Worm (Caenorhabditis elegans) whole organism, young adult: ENCODE results near the gene F54F7.2.

Experiments
- C17E4.6 ChIP-seq: fragments of 200-800 bp; sonication (Bioruptor generic); IDR thresholded peaks from 2 replicates; pipeline ENCODE4 v1.3.6; 2022; ENCODE audit warnings: missing genetic modification reagents, missing genetic modification characterization, missing compliant biosample characterization
- F52B5.7 ChIP-seq: sonication (generic microtip); optimal IDR thresholded peaks from 2 replicates; lab custom pipeline; 2016; ENCODE audit warnings: mild to moderate bottlenecking, missing genetic modification characterization, missing compliant biosample characterization
- F55B11.4 ChIP-seq: sonication (generic microtip); optimal IDR thresholded peaks from 2 replicates; lab custom pipeline; 2016; ENCODE audit warnings: missing compliant biosample characterization, missing genetic modification characterization, borderline replicate concordance; ENCODE audit not compliant: insufficient read depth
- K12H6.12 ChIP-seq: fragments of 200-800 bp; sonication (Bioruptor generic); optimal IDR thresholded peaks from 2 replicates; lab custom pipeline; 2018; ENCODE audit warnings: mild to moderate bottlenecking, missing genetic modification characterization, missing compliant biosample characterization
- T07F8.4 ChIP-seq: sonication (generic microtip); optimal IDR thresholded peaks from 2 replicates; lab custom pipeline; 2016; ENCODE audit warnings: mild to moderate bottlenecking, missing genetic modification characterization, moderate library complexity, missing compliant biosample characterization
- T26A5.8 ChIP-seq: sonication (generic microtip); optimal IDR thresholded peaks from 2 replicates; lab custom pipeline; 2016; ENCODE audit warnings: missing genetic modification characterization, missing compliant biosample characterization
- Y53G8AR.9 ChIP-seq: fragments of 200-800 bp; sonication (Bioruptor generic); conservative IDR thresholded peaks from 2 replicates; pipeline ENCODE4 v1.3.6; 2022; ENCODE audit warnings: missing genetic modification reagents, missing genetic modification characterization, missing compliant biosample characterization
- Y67H2A.10 ChIP-seq: fragments of 200-800 bp; sonication (Bioruptor generic); conservative IDR thresholded peaks from 2 replicates; pipeline ENCODE4 v1.3.6; 2022; ENCODE audit warnings: missing genetic modification reagents, missing genetic modification characterization, missing compliant biosample characterization
- Y79H2A.3 ChIP-seq: fragments of 200-800 bp; sonication (Bioruptor generic); conservative IDR thresholded peaks from 2 replicates; pipeline ENCODE4 v1.3.6; 2022; ENCODE audit warnings: missing genetic modification reagents, missing genetic modification characterization, missing compliant biosample characterization
- Y95B8A.8 ChIP-seq: fragments of 200-800 bp; sonication (Bioruptor generic); IDR thresholded peaks from 2 replicates; pipeline ENCODE4 v1.3.6; 2022; ENCODE audit warnings: missing genetic modification reagents, missing genetic modification characterization, missing compliant biosample characterization
- ZK185.1 ChIP-seq: sonication (generic microtip); optimal IDR thresholded peaks from 2 replicates; lab custom pipeline; 2016; ENCODE audit warnings: mild to moderate bottlenecking, missing genetic modification characterization, missing compliant biosample characterization; ENCODE audit not compliant: poor library complexity, severe bottlenecking
- atf-7 ChIP-seq: sonication (generic microtip); optimal IDR thresholded peaks from 2 replicates; lab custom pipeline; 2017; ENCODE audit warnings: mild to moderate bottlenecking, missing genetic modification characterization, missing compliant biosample characterization
- attf-3 ChIP-seq: fragments of 200-800 bp; sonication (Bioruptor generic); conservative IDR thresholded peaks from 2 replicates; pipeline ENCODE4 v1.3.6; 2022; ENCODE audit warnings: missing genetic modification reagents, missing genetic modification characterization, missing compliant biosample characterization
- attf-5 ChIP-seq: fragments of 200-800 bp; sonication (Bioruptor generic); optimal IDR thresholded peaks from 2 replicates; lab custom pipeline; 2018; ENCODE audit warnings: mild to moderate bottlenecking, missing genetic modification characterization, missing compliant biosample characterization
- ceh-27 ChIP-seq: fragments of 200-800 bp; sonication (Bioruptor generic); optimal IDR thresholded peaks from 2 replicates; lab custom pipeline; 2018; ENCODE audit warnings: mild to moderate bottlenecking, missing genetic modification characterization, moderate library complexity, missing compliant biosample characterization
- dpff-1 ChIP-seq: sonication (generic microtip); optimal IDR thresholded peaks from 2 replicates; lab custom pipeline; 2017; ENCODE audit warnings: mild to moderate bottlenecking, missing genetic modification characterization, missing compliant biosample characterization
- egl-44 ChIP-seq: fragments of 200-800 bp; sonication (Bioruptor generic); IDR thresholded peaks from 2 replicates; pipeline ENCODE4 v1.3.6; 2022; ENCODE audit warnings: missing genetic modification reagents, missing genetic modification characterization, missing compliant biosample characterization
- ekl-4 ChIP-seq: fragments of 200-800 bp; sonication (Bioruptor generic); IDR thresholded peaks from 2 replicates; pipeline ENCODE4 v1.3.6; 2022; ENCODE audit warnings: missing genetic modification reagents, missing genetic modification characterization, missing compliant biosample characterization
- gei-17 ChIP-seq: fragments of 200-800 bp; sonication (Bioruptor generic); optimal IDR thresholded peaks from 2 replicates; lab custom pipeline; 2018; ENCODE audit warnings: mild to moderate bottlenecking, missing genetic modification characterization, missing compliant biosample characterization
- him-1 ChIP-seq: sonication (generic microtip); optimal IDR thresholded peaks from 2 replicates; lab custom pipeline; 2016; ENCODE audit warnings: missing genotype, missing genetic modification reagents, missing genetic modification characterization, missing compliant biosample characterization
- hlh-12 ChIP-seq: sonication (generic microtip); optimal IDR thresholded peaks from 2 replicates; lab custom pipeline; 2016; ENCODE audit warnings: missing genetic modification characterization, missing compliant biosample characterization
- hmg-1.2 ChIP-seq: fragments of 200-800 bp; sonication (Bioruptor generic); IDR thresholded peaks from 2 replicates; pipeline ENCODE4 v1.3.6; 2022; ENCODE audit warnings: missing genetic modification reagents, missing genetic modification characterization, missing compliant biosample characterization
- let-526 ChIP-seq: fragments of 200-800 bp; sonication (Bioruptor generic); IDR thresholded peaks from 2 replicates; pipeline ENCODE4 v1.3.6; 2022; ENCODE audit warnings: missing genetic modification reagents, missing genetic modification characterization, missing compliant biosample characterization
- let-607 ChIP-seq, 2 experiments: fragments of 200-800 bp in 1 of 2; sonication (Bioruptor generic) in 1 of 2; sonication (generic microtip) in 1 of 2; optimal IDR thresholded peaks; 2 replicates each; lab custom pipeline; 2016 to 2018; ENCODE audit warnings: mild to moderate bottlenecking in 2 of 2, missing compliant biosample characterization in 2 of 2, missing genetic modification characterization in 2 of 2, moderate library complexity in 2 of 2, missing genotype in 1 of 2
- lin-26 ChIP-seq: fragments of 200-800 bp; sonication (Bioruptor generic); IDR thresholded peaks from 2 replicates; pipeline ENCODE4 v1.3.6; 2022; ENCODE audit warnings: missing genetic modification reagents, missing genetic modification characterization, missing compliant biosample characterization
- lin-40 ChIP-seq: sonication (generic microtip); optimal IDR thresholded peaks from 2 replicates; lab custom pipeline; 2016; ENCODE audit warnings: missing genetic modification characterization, mild to moderate bottlenecking, missing compliant biosample characterization, missing genotype, missing genetic modification reagents
- lin-54 ChIP-seq: fragments of 200-800 bp; sonication (Bioruptor generic); optimal IDR thresholded peaks from 2 replicates; lab custom pipeline; 2018; ENCODE audit warnings: mild to moderate bottlenecking, missing genetic modification characterization, missing compliant biosample characterization
- madf-10 ChIP-seq: sonication (generic microtip); optimal IDR thresholded peaks from 2 replicates; lab custom pipeline; 2016; ENCODE audit warnings: mild to moderate bottlenecking, missing genetic modification characterization, missing compliant biosample characterization
- mxl-1 ChIP-seq: sonication (generic microtip); optimal IDR thresholded peaks from 2 replicates; lab custom pipeline; 2016; ENCODE audit warnings: missing genetic modification characterization, missing compliant biosample characterization
- nhr-80 ChIP-seq: sonication (generic microtip); optimal IDR thresholded peaks from 2 replicates; lab custom pipeline; 2016; ENCODE audit warnings: missing genetic modification characterization, missing compliant biosample characterization
- pha-4 ChIP-seq: fragments of 150-350 bp; sonication (generic microtip); optimal IDR thresholded peaks from 2 replicates; lab custom pipeline; 2014; ENCODE audit warnings: missing biosample characterization, missing genetic modification reagents, missing genetic modification characterization
- sdz-38 ChIP-seq: sonication (generic microtip); optimal IDR thresholded peaks from 2 replicates; lab custom pipeline; 2016; ENCODE audit warnings: missing genotype, missing genetic modification characterization, missing compliant biosample characterization
- snpc-1.1 ChIP-seq: sonication (generic microtip); optimal IDR thresholded peaks from 2 replicates; lab custom pipeline; 2017; ENCODE audit warnings: missing genetic modification characterization, mild to moderate bottlenecking, missing compliant biosample characterization, antibody characterized with exemption, moderate library complexity, missing genotype, missing genetic modification reagents; ENCODE audit not compliant: insufficient read depth
- snpc-3.4 ChIP-seq: sonication (generic microtip); optimal IDR thresholded peaks from 2 replicates; lab custom pipeline; 2017; ENCODE audit warnings: missing genetic modification characterization, mild to moderate bottlenecking, missing compliant biosample characterization, antibody characterized with exemption, moderate library complexity, missing genotype, missing genetic modification reagents
- snpc-4 ChIP-seq, 5 experiments: fragments of 150-350 bp in 1 of 5; sonication (generic microtip) in 4 of 5; optimal IDR thresholded peaks; 2 replicates each; lab custom pipeline; 2014 to 2018; ENCODE audit warnings: missing genetic modification characterization in 5 of 5, missing biosample characterization in 3 of 5, antibody characterized with exemption in 2 of 5, mild to moderate bottlenecking in 2 of 5, missing compliant biosample characterization in 2 of 5, missing genotype in 2 of 5, moderate library complexity in 2 of 5, missing genetic modification reagents in 1 of 5
- tbx-9 ChIP-seq: sonication (generic microtip); optimal IDR thresholded peaks from 2 replicates; lab custom pipeline; 2016; ENCODE audit warnings: borderline replicate concordance, missing genetic modification characterization, inconsistent platforms, missing compliant biosample characterization
- tlf-1 ChIP-seq: fragments of 200-800 bp; sonication (Bioruptor generic); optimal IDR thresholded peaks from 2 replicates; lab custom pipeline; 2018; ENCODE audit warnings: mild to moderate bottlenecking, missing genetic modification characterization, missing compliant biosample characterization
- ztf-18 ChIP-seq: sonication (generic microtip); optimal IDR thresholded peaks from 2 replicates; lab custom pipeline; 2016; ENCODE audit warnings: missing genotype, mild to moderate bottlenecking, missing genetic modification characterization, missing compliant biosample characterization
- ztf-25 ChIP-seq: fragments of 200-800 bp; sonication (Bioruptor generic); IDR thresholded peaks from 2 replicates; pipeline ENCODE4 v1.3.6; 2022; ENCODE audit warnings: missing genetic modification reagents, missing genetic modification characterization, missing compliant biosample characterization

The F54F7.2 gene

DNA sequence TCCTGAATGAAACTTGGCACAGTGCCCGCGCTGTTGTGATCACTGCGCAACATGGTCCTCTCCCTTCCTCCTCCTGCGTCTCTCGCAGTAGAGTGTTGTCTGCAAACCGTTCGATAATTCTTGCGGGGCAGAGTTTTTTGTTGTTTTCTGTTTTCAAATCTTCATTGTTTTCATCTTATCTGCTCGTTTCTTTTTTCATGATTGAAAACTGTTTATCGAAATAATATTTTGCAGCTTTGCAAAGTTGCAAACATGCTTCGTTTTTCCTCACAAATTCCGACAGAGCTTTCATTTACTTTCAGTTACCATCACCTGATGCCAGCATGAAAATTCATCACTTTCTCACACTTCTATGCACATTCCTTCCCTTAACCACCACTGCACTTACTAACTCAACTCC, 13.7 kb downstream of the F54F7.2 start, which contains the start of gene mes-1:
TSS of gene mes-1 (plus strand) at position 301 of the 400 bp plus-strand sequence.
- no peak for TF ChIP-seq tlf-1 (GFP tag; lab: Kevin White, UChicago)
- no peak for TF ChIP-seq ceh-27
- no peak for TF ChIP-seq T07F8.4
- TF ChIP-seq T26A5.8 (tag; lab: Kevin White, UChicago): no peak
- no peak for TF ChIP-seq Y79H2A.3 (GFP tag; lab: Robert Waterston, UW)
- TF ChIP-seq Y53G8AR.9: no peak
- TF ChIP-seq him-1 (tag; lab: Kevin White, UChicago): no peak
- TF ChIP-seq madf-10 (tag; lab: Kevin White, UChicago): no peak
- TF ChIP-seq ZK185.1 (tag; lab: Kevin White, UChicago): no peak
- no peak for TF ChIP-seq atf-7 (tag; lab: Kevin White, UChicago)
- TF ChIP-seq sdz-38 (tag; lab: Kevin White, UChicago): no peak
- TF ChIP-seq lin-40: no peak
- no peak for TF ChIP-seq lin-26 (GFP tag; lab: Robert Waterston, UW)
- no peak for TF ChIP-seq F55B11.4
- no peak for TF ChIP-seq snpc-4 (GFP tag; optimal IDR thresholded peaks at IDR 0.05; lab: Kevin White, UChicago)
- TF ChIP-seq snpc-4 (tag; optimal IDR thresholded peaks at IDR 0.05; lab: Kevin White, UChicago): no peak
- no peak for TF ChIP-seq Y67H2A.10
- TF ChIP-seq hlh-12 (tag; lab: Kevin White, UChicago): no peak
- TF ChIP-seq ztf-18: no peak
- no peak for TF ChIP-seq lin-54 (GFP tag; lab: Kevin White, UChicago)
- no peak for TF ChIP-seq attf-3 (GFP tag; lab: Robert Waterston, UW)

DNA sequence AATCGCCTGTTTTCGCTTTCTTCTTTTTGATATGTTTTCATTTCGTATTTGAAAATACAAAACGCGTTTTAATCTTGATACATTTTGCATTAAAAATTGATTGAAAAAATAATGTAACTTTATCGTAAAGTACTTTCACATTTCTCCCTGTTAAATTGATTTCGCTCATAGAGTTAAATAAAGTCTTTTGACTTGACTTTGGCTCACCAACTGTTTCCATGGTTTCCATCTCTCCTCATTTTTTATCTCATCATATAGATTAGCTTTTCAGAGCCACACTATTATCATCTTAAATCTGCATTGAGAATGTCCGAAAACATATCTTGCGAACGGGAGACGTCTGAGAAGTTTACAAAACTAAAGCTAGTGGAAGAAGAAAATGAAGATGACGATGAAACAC, 19.8 kb downstream of the F54F7.2 start, which contains the start of gene F54F7.10:
TSS of gene F54F7.10 (plus strand) at position 301 of the 400 bp plus-strand sequence.
- TF ChIP-seq C17E4.6 (GFP tag; lab: Robert Waterston, UW) (no peak), K12H6.12 (tag; lab: Kevin White, UChicago) (no peak), mxl-1 (no peak), snpc-3.4 (tag; lab: Kevin White, UChicago) (no peak), snpc-1.1 (no peak), atf-7 (tag; lab: Kevin White, UChicago) (no peak), let-526 (GFP tag; lab: Robert Waterston, UW) (no peak), ztf-25 (GFP tag; lab: Robert Waterston, UW) (no peak), ztf-18 (no peak), egl-44 (GFP tag; lab: Robert Waterston, UW) (no peak), nhr-80 (tag; lab: Kevin White, UChicago) (no peak), dpff-1 (tag; lab: Kevin White, UChicago) (no peak), Y95B8A.8 (GFP tag; lab: Robert Waterston, UW) (no peak), pha-4 (tag; lab: Kevin White, UChicago) (no peak), tbx-9 (no peak)

DNA sequence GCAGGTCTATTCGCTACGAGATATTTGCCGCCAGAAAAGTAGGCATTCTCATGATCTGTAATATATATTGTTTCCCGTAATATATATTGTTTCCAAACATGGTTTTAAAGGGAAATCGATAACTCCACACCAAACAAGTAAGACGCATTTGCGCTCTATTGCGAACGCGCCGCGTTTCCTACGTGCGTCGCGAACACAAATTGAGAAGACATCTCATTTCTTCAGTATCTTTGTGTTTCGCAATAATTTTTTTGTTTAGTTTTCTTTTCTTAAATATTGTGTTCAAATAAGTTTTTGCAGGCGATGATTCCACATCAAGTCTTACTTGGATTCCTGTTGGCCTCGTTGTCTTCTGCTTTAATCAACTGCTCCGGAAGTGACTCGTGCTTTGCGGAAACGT, 21.6 kb downstream of the F54F7.2 start, which contains the start of gene F54F7.6:
TSS of gene F54F7.6 (plus strand) at position 301 of the 400 bp plus-strand sequence.
- TF ChIP-seq gei-17 (GFP tag; lab: Kevin White, UChicago) (no peak), hmg-1.2 (GFP tag; lab: Robert Waterston, UW) (no peak), F52B5.7 (tag; lab: Kevin White, UChicago) (no peak), lin-54 (GFP tag; lab: Kevin White, UChicago) (no peak), attf-5 (GFP tag; lab: Kevin White, UChicago) (no peak), let-607 (tag; optimal IDR thresholded peaks at IDR 0.05; lab: Kevin White, UChicago) (no peak), ekl-4 (GFP tag; lab: Robert Waterston, UW) (no peak)
